Worm (Caenorhabditis elegans): ENCODE results near the gene col-141.

ce11 chrV:6836036-6836435 lies 6.5 kb downstream of the col-141 start:
- TF ChIP-seq nhr-76 (tag; optimal IDR thresholded peaks at IDR 0.05) (no peak), lin-39 (tag; optimal IDR thresholded peaks at IDR 0.05) (no peak), ztf-11 (tag; optimal IDR thresholded peaks at IDR 0.05) (no peak), nhr-77 (tag; optimal IDR thresholded peaks at IDR 0.05) (no peak), fkh-10 (GFP tag; optimal IDR thresholded peaks at IDR 0.05) (no peak), lir-3 (tag; optimal IDR thresholded peaks at IDR 0.05; ENCODE audit: poor library complexity) (no peak)

All from whole organism, L1 larva.